Worm (Caenorhabditis elegans) whole organism, L1 larva: ENCODE measurements around the gene F56A8.9.

Experiments
- fkh-8 ChIP-seq: sonication (generic microtip); optimal IDR thresholded peaks from 2 replicates; lab custom pipeline; 2016; ENCODE audit warnings: mild to moderate bottlenecking, missing genetic modification characterization, missing compliant biosample characterization
- nhr-28 ChIP-seq: fragments of 150-350 bp; optimal IDR thresholded peaks from 2 replicates; lab custom pipeline; 2014; ENCODE audit warnings: missing biosample characterization, missing genetic modification characterization
- unc-62 ChIP-seq: fragments of 150-350 bp; optimal IDR thresholded peaks from 2 replicates; lab custom pipeline; 2014; ENCODE audit warnings: missing biosample characterization, missing genetic modification reagents, missing genetic modification characterization

- no peak for TF ChIP-seq unc-62 (GFP tag; lab: Kevin White, UChicago)
- no peak for TF ChIP-seq fkh-8 (tag; lab: Kevin White, UChicago)
- no peak for TF ChIP-seq nhr-28 (tag; lab: Kevin White, UChicago)
These were observed 22.5 kb downstream of the F56A8.9 start, which contains the start of gene unc-64 for ce11 chrIII:13276958-13277357.
